Fruit fly (Drosophila melanogaster) whole organism, embryonic: Measurements from ENCODE around the gene Pxn.
A peak's percentile ranks its signal among the peaks of the same experiment; 100 is the strongest.

Source experiments
- Asciz ChIP-seq: fragments of 200-800 bp; sonication (Bioruptor generic); optimal IDR thresholded peaks from 2 replicates; lab custom pipeline; 2017; ENCODE audit warnings: missing biosample characterization, mild to moderate bottlenecking, missing genetic modification characterization, missing genetic modification reagents
- CG10147 ChIP-seq: fragments of 200-800 bp; sonication (Bioruptor generic); optimal IDR thresholded peaks from 2 replicates; lab custom pipeline; 2019; ENCODE audit warnings: missing biosample characterization, mild to moderate bottlenecking, missing genetic modification characterization, moderate library complexity
- CG11456 ChIP-seq: fragments of 200-800 bp; sonication (Bioruptor generic); IDR thresholded peaks from 3 replicates; pipeline ENCODE4 v1.3.6; 2022; ENCODE audit warnings: missing biosample characterization, missing genetic modification characterization
- CG13624 ChIP-seq: fragments of 200-800 bp; sonication (Bioruptor generic); optimal IDR thresholded peaks from 2 replicates; lab custom pipeline; 2016; ENCODE audit warnings: missing biosample characterization, missing genetic modification characterization
- CG15011 ChIP-seq: fragments of 200-800 bp; sonication (Bioruptor generic); optimal IDR thresholded peaks from 3 replicates; lab custom pipeline; 2018; ENCODE audit warnings: missing biosample characterization, mild to moderate bottlenecking, missing genetic modification characterization
- CG1603 ChIP-seq: fragments of 200-800 bp; sonication (Bioruptor generic); optimal IDR thresholded peaks from 2 replicates; lab custom pipeline; 2019; ENCODE audit warnings: missing biosample characterization, mild to moderate bottlenecking, missing genetic modification characterization, moderate library complexity
- CG16779 ChIP-seq: fragments of 200-800 bp; sonication (Bioruptor generic); IDR thresholded peaks from 2 replicates; pipeline ENCODE4 v1.3.6; 2022; ENCODE audit warnings: missing biosample characterization, missing genetic modification characterization
- CG16813 ChIP-seq: fragments of 200-800 bp; sonication (Bioruptor generic); IDR thresholded peaks from 3 replicates; pipeline ENCODE4 v1.3.6; 2022; ENCODE audit warnings: missing biosample characterization, missing genetic modification characterization; ENCODE audit not compliant: partially characterized antibody
- CG1832 ChIP-seq: fragments of 200-800 bp; sonication (Bioruptor generic); optimal IDR thresholded peaks from 2 replicates; lab custom pipeline; 2017; ENCODE audit warnings: missing biosample characterization, mild to moderate bottlenecking, missing genetic modification characterization, inconsistent platforms
- CG18619 ChIP-seq: fragments of 200-800 bp; sonication (Bioruptor generic); optimal IDR thresholded peaks from 3 replicates; lab custom pipeline; 2017; ENCODE audit warnings: missing biosample characterization, mild to moderate bottlenecking, missing genetic modification characterization
- CG2120 ChIP-seq: fragments of 200-800 bp; sonication (Bioruptor generic); optimal IDR thresholded peaks from 3 replicates; lab custom pipeline; 2016; ENCODE audit warnings: missing biosample characterization, missing genetic modification characterization
- CG2889 ChIP-seq: fragments of 200-800 bp; sonication (Bioruptor generic); IDR thresholded peaks from 3 replicates; pipeline ENCODE4 v1.3.6; 2022; ENCODE audit warnings: missing biosample characterization, missing genetic modification characterization
- CG32767 ChIP-seq: fragments of 200-800 bp; sonication (Bioruptor generic); IDR thresholded peaks from 2 replicates; pipeline ENCODE4 v1.3.6; 2022; ENCODE audit warnings: missing biosample characterization, missing genetic modification characterization
- CG4360 ChIP-seq: fragments of 200-800 bp; sonication (Bioruptor generic); IDR thresholded peaks from 2 replicates; pipeline ENCODE4 v1.3.6; 2022; ENCODE audit warnings: missing biosample characterization, missing genetic modification characterization
- CG6175 ChIP-seq: fragments of 200-800 bp; sonication (Bioruptor generic); IDR thresholded peaks from 3 replicates; pipeline ENCODE4 v1.3.6; 2022; ENCODE audit warnings: missing biosample characterization, missing genetic modification characterization
- CG6254 ChIP-seq: fragments of 200-800 bp; sonication (Bioruptor generic); optimal IDR thresholded peaks from 3 replicates; lab custom pipeline; 2017; ENCODE audit warnings: mild to moderate bottlenecking, missing biosample characterization, missing genetic modification reagents, missing genetic modification characterization
- CG6765 ChIP-seq: fragments of 200-800 bp; sonication (Bioruptor generic); optimal IDR thresholded peaks from 3 replicates; lab custom pipeline; 2017; ENCODE audit warnings: missing biosample characterization, mild to moderate bottlenecking, missing genetic modification characterization
- CG8281 ChIP-seq: fragments of 200-800 bp; sonication (Bioruptor generic); optimal IDR thresholded peaks from 2 replicates; lab custom pipeline; 2018; ENCODE audit warnings: missing biosample characterization, mild to moderate bottlenecking, missing genetic modification characterization, moderate library complexity
- CG8944 ChIP-seq: fragments of 200-800 bp; sonication (Bioruptor generic); optimal IDR thresholded peaks from 3 replicates; lab custom pipeline; 2016; ENCODE audit warnings: missing biosample characterization, missing genetic modification characterization
- CHES-1-like ChIP-seq: fragments of 200-800 bp; sonication (Bioruptor generic); optimal IDR thresholded peaks from 2 replicates; lab custom pipeline; 2016; ENCODE audit warnings: missing biosample characterization, missing genetic modification characterization
- D ChIP-seq, 2 experiments: fragments of 200-800 bp in 1 of 2; fragments of >200 bp in 1 of 2; sonication (Bioruptor generic) in 1 of 2; optimal IDR thresholded peaks; 2 replicates in 1 of 2; 3 replicates in 1 of 2; lab custom pipeline; 2017; ENCODE audit warnings: mild to moderate bottlenecking in 1 of 2, missing biosample characterization in 1 of 2, missing genetic modification characterization in 1 of 2, missing genetic modification reagents in 1 of 2
- Dfd ChIP-seq, 2 experiments: fragments of >200 bp; optimal IDR thresholded peaks; 2 replicates each; lab custom pipeline; 2017; ENCODE audit warnings: missing biosample characterization in 2 of 2, missing genetic modification characterization in 2 of 2
- Dip3 ChIP-seq: fragments of 200-800 bp; sonication (Bioruptor generic); optimal IDR thresholded peaks from 3 replicates; lab custom pipeline; 2016; ENCODE audit warnings: missing biosample characterization, missing genetic modification characterization
- E2f1 ChIP-seq: fragments of 200-800 bp; sonication (Bioruptor generic); IDR thresholded peaks from 2 replicates; pipeline ENCODE4 v1.3.6; 2022; ENCODE audit warnings: missing biosample characterization, missing genetic modification characterization
- Ets65A ChIP-seq: fragments of 200-800 bp; sonication (Bioruptor generic); peaks from one replicate; lab custom pipeline; 2016; ENCODE audit warnings: missing biosample characterization, missing genetic modification characterization
- GATAe ChIP-seq: fragments of 200-800 bp; sonication (Bioruptor generic); conservative IDR thresholded peaks from 2 replicates; pipeline ENCODE4 v1.3.6; 2022; ENCODE audit warnings: missing biosample characterization, missing genetic modification characterization
- Hand ChIP-seq: fragments of 200-800 bp; sonication (Bioruptor generic); optimal IDR thresholded peaks from 2 replicates; lab custom pipeline; 2017; ENCODE audit warnings: mild to moderate bottlenecking, missing biosample characterization, missing genetic modification reagents, missing genetic modification characterization
- MTF-1 ChIP-seq: fragments of 200-800 bp; sonication (Bioruptor generic); optimal IDR thresholded peaks from 2 replicates; lab custom pipeline; 2018; ENCODE audit warnings: missing biosample characterization, mild to moderate bottlenecking, missing genetic modification characterization, borderline replicate concordance
- NFAT ChIP-seq: fragments of 200-800 bp; sonication (Bioruptor generic); IDR thresholded peaks from 2 replicates; pipeline ENCODE4 v1.3.6; 2022; ENCODE audit warnings: missing biosample characterization, missing genetic modification characterization
- NfI ChIP-seq: fragments of 200-800 bp; sonication (Bioruptor generic); optimal IDR thresholded peaks from 3 replicates; lab custom pipeline; 2018; ENCODE audit warnings: missing biosample characterization, mild to moderate bottlenecking, missing genetic modification characterization, moderate library complexity
- Oli ChIP-seq: fragments of 200-800 bp; sonication (Bioruptor generic); optimal IDR thresholded peaks from 2 replicates; lab custom pipeline; 2018; ENCODE audit warnings: missing biosample characterization, mild to moderate bottlenecking, missing genetic modification characterization, moderate library complexity
- Optix ChIP-seq: fragments of 200-800 bp; sonication (Bioruptor generic); IDR thresholded peaks from 3 replicates; pipeline ENCODE4 v1.3.6; 2022; ENCODE audit warnings: missing biosample characterization, missing genetic modification characterization
- Poxn ChIP-seq: fragments of 200-800 bp; sonication (Bioruptor generic); IDR thresholded peaks from 2 replicates; pipeline ENCODE4 v1.3.6; 2022; ENCODE audit warnings: missing biosample characterization, missing genetic modification characterization
- Sin3A ChIP-seq: fragments of >200 bp; optimal IDR thresholded peaks from 2 replicates; lab custom pipeline; 2018
- Ssrp ChIP-seq: fragments of 200-800 bp; sonication (Bioruptor generic); optimal IDR thresholded peaks from 2 replicates; lab custom pipeline; 2018; ENCODE audit warnings: missing biosample characterization, mild to moderate bottlenecking, missing genetic modification characterization, moderate library complexity
- Xbp1 ChIP-seq: fragments of 200-800 bp; sonication (Bioruptor generic); optimal IDR thresholded peaks from 3 replicates; lab custom pipeline; 2016; ENCODE audit warnings: missing biosample characterization, mild to moderate bottlenecking, missing genetic modification characterization
- YL-1 ChIP-seq: fragments of 200-800 bp; sonication (Bioruptor generic); optimal IDR thresholded peaks from 3 replicates; lab custom pipeline; 2017; ENCODE audit warnings: missing biosample characterization, mild to moderate bottlenecking, missing genetic modification characterization
- ac ChIP-seq: fragments of 200-800 bp; sonication (Bioruptor generic); optimal IDR thresholded peaks from 3 replicates; lab custom pipeline; 2017; ENCODE audit warnings: missing biosample characterization, mild to moderate bottlenecking, missing genetic modification characterization
- ase ChIP-seq: fragments of 200-800 bp; sonication (Bioruptor generic); IDR thresholded peaks from 3 replicates; pipeline ENCODE4 v1.3.6; 2022; ENCODE audit warnings: missing biosample characterization, missing genetic modification characterization
- dimm ChIP-seq: fragments of 200-800 bp; sonication (Bioruptor generic); IDR thresholded peaks from 2 replicates; pipeline ENCODE4 v1.3.6; 2022; ENCODE audit warnings: missing biosample characterization, missing genetic modification characterization
- dmrt99B ChIP-seq: fragments of 200-800 bp; sonication (Bioruptor generic); optimal IDR thresholded peaks from 2 replicates; lab custom pipeline; 2018; ENCODE audit warnings: missing biosample characterization, mild to moderate bottlenecking, missing genetic modification characterization, moderate library complexity
- fru ChIP-seq: fragments of >200 bp; optimal IDR thresholded peaks from 2 replicates; lab custom pipeline; 2017
- fu2 ChIP-seq: fragments of 200-800 bp; sonication (Bioruptor generic); optimal IDR thresholded peaks from 2 replicates; lab custom pipeline; 2016; ENCODE audit warnings: missing biosample characterization, missing genetic modification characterization
- grn ChIP-seq: fragments of 200-800 bp; sonication (Bioruptor generic); optimal IDR thresholded peaks from 3 replicates; lab custom pipeline; 2017; ENCODE audit warnings: missing biosample characterization, missing genetic modification characterization
- ken ChIP-seq: fragments of 200-800 bp; sonication (Bioruptor generic); IDR thresholded peaks from 3 replicates; pipeline ENCODE4 v1.3.6; 2022; ENCODE audit warnings: missing biosample characterization, missing genetic modification characterization
- lab ChIP-seq: fragments of 200-800 bp; sonication (Bioruptor generic); optimal IDR thresholded peaks from 3 replicates; lab custom pipeline; 2017; ENCODE audit warnings: missing biosample characterization, missing genetic modification characterization, mild to moderate bottlenecking, moderate library complexity, missing genetic modification reagents
- lmd ChIP-seq: fragments of 200-800 bp; sonication (Bioruptor generic); IDR thresholded peaks from 2 replicates; pipeline ENCODE4 v1.3.6; 2022; ENCODE audit warnings: missing biosample characterization, missing genetic modification characterization
- lola ChIP-seq, 3 experiments: fragments of >200 bp in 2 of 3; fragments of 200-800 bp in 1 of 3; sonication (Bioruptor generic) in 1 of 3; optimal IDR thresholded peaks; 2 replicates each; lab custom pipeline; 2017 to 2019; ENCODE audit warnings: missing biosample characterization in 3 of 3, missing genetic modification characterization in 3 of 3, mild to moderate bottlenecking in 1 of 3, moderate library complexity in 1 of 3
- nerfin-2 ChIP-seq: fragments of 200-800 bp; sonication (Bioruptor generic); IDR thresholded peaks from 2 replicates; pipeline ENCODE4 v1.3.6; 2022; ENCODE audit warnings: missing biosample characterization, missing genetic modification characterization; ENCODE audit not compliant: partially characterized antibody
- pzg ChIP-seq: fragments of 200-800 bp; sonication (Bioruptor generic); optimal IDR thresholded peaks from 3 replicates; lab custom pipeline; 2018; ENCODE audit warnings: missing biosample characterization, mild to moderate bottlenecking, missing genetic modification characterization, moderate library complexity
- tap ChIP-seq: fragments of 200-800 bp; optimal IDR thresholded peaks from 3 replicates; lab custom pipeline; 2019; ENCODE audit warnings: missing biosample characterization, mild to moderate bottlenecking, missing genetic modification characterization, moderate library complexity

Gene Pxn

DNA sequence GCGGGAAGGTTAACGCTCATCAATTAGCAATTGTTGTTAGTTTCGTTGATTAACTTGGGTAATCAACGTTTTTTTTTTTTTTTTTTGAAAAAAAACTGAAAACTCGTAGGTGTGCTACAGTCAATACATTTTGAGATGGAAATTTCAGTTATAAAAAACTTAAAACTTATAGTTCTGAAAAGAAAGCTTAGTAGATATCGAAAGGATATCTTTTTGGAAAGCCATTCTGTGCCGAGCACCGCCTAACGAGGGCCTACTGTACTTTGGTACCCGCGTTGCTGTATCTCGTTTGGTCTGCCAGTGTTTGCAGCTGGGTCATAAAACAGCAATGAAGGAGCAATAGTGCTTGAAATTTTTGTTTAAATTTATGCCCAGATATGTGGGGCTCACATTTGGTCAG lies 57.9 kb downstream of the Pxn start (continued):
- no peak for TF ChIP-seq CG16813 (GFP tag; lab: Robert Waterston, UW)
- TF ChIP-seq CG6175 (GFP tag; lab: Robert Waterston, UW): no peak
- TF ChIP-seq CG10147 (GFP tag; lab: Kevin White, UChicago): no peak
- TF ChIP-seq CG15011 (GFP tag; lab: Kevin White, UChicago): no peak
- TF ChIP-seq fru (lab: Kevin White, UChicago): no peak
- no peak for TF ChIP-seq grn (GFP tag; lab: Kevin White, UChicago)
- TF ChIP-seq CG8944: no peak
- TF ChIP-seq Xbp1 (GFP tag; lab: Kevin White, UChicago): peak; percentile 0
- peak; percentile 72 for TF ChIP-seq lab (GFP tag; lab: Kevin White, UChicago)
- TF ChIP-seq CG4360: no peak
- TF ChIP-seq CG8281: no peak
- no peak for TF ChIP-seq CG1832 (GFP tag; lab: Kevin White, UChicago)
- no peak for TF ChIP-seq Dip3
- TF ChIP-seq CG16779 (GFP tag; lab: Robert Waterston, UW): no peak
- TF ChIP-seq lmd: peak; percentile 41; the same call in 1 of the 2 replicates
- no peak for TF ChIP-seq CG13624 (GFP tag; lab: Kevin White, UChicago)
- 0 out of 3 replicates have a peak, but pooled peaks have one; percentile 72 for TF ChIP-seq CG11456 (GFP tag; lab: Robert Waterston, UW)
- no peak for TF ChIP-seq Optix
- no peak for TF ChIP-seq CG2889 (GFP tag; lab: Robert Waterston, UW)
- TF ChIP-seq Poxn (GFP tag; lab: Robert Waterston, UW): no peak
- no peak for TF ChIP-seq YL-1 (GFP tag; lab: Kevin White, UChicago)
- no peak for TF ChIP-seq dimm
- no peak for TF ChIP-seq tap (tag; lab: Kevin White, UChicago)
- TF ChIP-seq CG2120 (GFP tag; lab: Kevin White, UChicago): peak; percentile 15
- TF ChIP-seq ac (GFP tag; lab: Kevin White, UChicago): no peak
- TF ChIP-seq pzg (GFP tag; lab: Kevin White, UChicago): no peak
- TF ChIP-seq CG6765 (GFP tag; lab: Kevin White, UChicago): no peak
- no peak for TF ChIP-seq CG1603
- no peak for TF ChIP-seq dmrt99B (tag; lab: Kevin White, UChicago)
- no peak for TF ChIP-seq CHES-1-like
- no peak for TF ChIP-seq CG32767 (GFP tag; lab: Robert Waterston, UW)
- TF ChIP-seq Dfd (GFP tag; optimal IDR thresholded peaks at IDR 0.05; lab: Kevin White, UChicago): no peak
- TF ChIP-seq Ets65A (GFP tag; lab: Kevin White, UChicago): peak; percentile 90
- no peak for TF ChIP-seq D (optimal IDR thresholded peaks at IDR 0.05; lab: Kevin White, UChicago)
- TF ChIP-seq D (GFP tag; optimal IDR thresholded peaks at IDR 0.05; lab: Kevin White, UChicago): no peak
- no peak for TF ChIP-seq fu2 (GFP tag; lab: Kevin White, UChicago)
- no peak for TF ChIP-seq Ssrp (tag; lab: Kevin White, UChicago)
- TF ChIP-seq nerfin-2 (GFP tag; lab: Robert Waterston, UW): no peak
- 0 out of 2 replicates have a peak, but pooled peaks have one; percentile 41 for TF ChIP-seq NFAT (GFP tag; lab: Robert Waterston, UW)
- TF ChIP-seq MTF-1 (GFP tag; lab: Kevin White, UChicago): no peak
- TF ChIP-seq ase (GFP tag; lab: Robert Waterston, UW): peak; percentile 60; the same call in 1 of the 3 replicates
- peak; percentile 37; the same call in 1 of the 2 replicates for TF ChIP-seq E2f1
- TF ChIP-seq Sin3A (lab: Kevin White, UChicago): no peak
- no peak for TF ChIP-seq CG18619 (GFP tag; lab: Kevin White, UChicago)
- no peak for TF ChIP-seq NfI
- TF ChIP-seq GATAe (GFP tag; lab: Robert Waterston, UW): no peak
- no peak for TF ChIP-seq Oli (tag; lab: Kevin White, UChicago)
- TF ChIP-seq lola (GFP tag; optimal IDR thresholded peaks at IDR 0.05; lab: Kevin White, UChicago): no peak
- no peak for TF ChIP-seq Hand (GFP tag; lab: Kevin White, UChicago)
- 0 out of 3 replicates have a peak, but pooled peaks have one; percentile 40 for TF ChIP-seq ken (GFP tag; lab: Robert Waterston, UW)
- TF ChIP-seq Asciz (GFP tag; lab: Kevin White, UChicago): no peak
- TF ChIP-seq CG6254 (GFP tag; lab: Kevin White, UChicago): no peak
